Worm (Caenorhabditis elegans): ENCODE results near the gene F48E8.2.
A peak's percentile ranks its signal among the peaks of the same experiment; 100 is the strongest.

F48E8.2 gene

ce11 chrIII:5448177-5448576, 16.0 kb upstream of the F48E8.2 start, which contains the start of gene skpt-1 (continued):
- TF ChIP-seq F57C9.4 (tag; optimal IDR thresholded peaks at IDR 0.05) (no peak), ekl-4 (GFP tag; IDR thresholded peaks at IDR 0.05) (peak; percentile 90), snpc-4 (GFP tag; optimal IDR thresholded peaks at IDR 0.05) (peak; percentile 11), snpc-4 (tag; optimal IDR thresholded peaks at IDR 0.05) (peak in 2 of 4 experiments; percentile 40 to 62), tbx-9 (tag; optimal IDR thresholded peaks at IDR 0.05; ENCODE audit: borderline replicate concordance) (no peak), pbrm-1 (GFP tag; IDR thresholded peaks at IDR 0.05) (peak; percentile 62; the same call in 1 of the 2 replicates), tbp1 (GFP tag; optimal IDR thresholded peaks at IDR 0.05) (peak; percentile 60), rcor-1 (GFP tag; IDR thresholded peaks at IDR 0.05) (peak; percentile 82), hmg-1.2 (GFP tag; IDR thresholded peaks at IDR 0.05) (peak; percentile 63), Y53G8AR.9 (GFP tag; conservative IDR thresholded peaks at IDR 0.05) (peak; percentile 87), chd-7 (tag; optimal IDR thresholded peaks at IDR 0.05) (no peak), madf-6 (GFP tag; IDR thresholded peaks at IDR 0.05) (peak; percentile 99), cebp-1 (GFP tag; IDR thresholded peaks at IDR 0.05) (no peak), cebp-1 (tag; optimal IDR thresholded peaks at IDR 0.05) (peak; percentile 11), him-1 (tag; optimal IDR thresholded peaks at IDR 0.05) (peak; percentile 19), efl-1 (GFP tag; optimal IDR thresholded peaks at IDR 0.05) (peak; percentile 99)

- TF ChIP-seq ZK185.1 (tag; optimal IDR thresholded peaks at IDR 0.05; ENCODE audit: poor library complexity, severe bottlenecking), result peak; percentile 15
- peak; percentile 45; the same call in 1 of the 2 replicates for TF ChIP-seq pbrm-1 (GFP tag; IDR thresholded peaks at IDR 0.05)
- peak; percentile 22 for TF ChIP-seq ceh-27 (GFP tag; optimal IDR thresholded peaks at IDR 0.05)
- TF ChIP-seq ccch-3 (GFP tag; optimal IDR thresholded peaks at IDR 0.05), result no peak
- no peak for TF ChIP-seq ama-1 (optimal IDR thresholded peaks at IDR 0.05)
- no peak for TF ChIP-seq ama-1 (GFP tag; optimal IDR thresholded peaks at IDR 0.05)
- TF ChIP-seq zfh-2 (GFP tag; conservative IDR thresholded peaks at IDR 0.05), result peak; percentile 77
- peak; percentile 22 for TF ChIP-seq ztf-18 (tag; optimal IDR thresholded peaks at IDR 0.05)
- peak; percentile 31 for TF ChIP-seq nhr-80 (tag; optimal IDR thresholded peaks at IDR 0.05)
- no peak for TF ChIP-seq chd-7 (tag; optimal IDR thresholded peaks at IDR 0.05)
- TF ChIP-seq lin-35 (GFP tag; optimal IDR thresholded peaks at IDR 0.05), result peak in 1 of 3 experiments; percentile 43
- no peak for TF ChIP-seq Y79H2A.3 (GFP tag; conservative IDR thresholded peaks at IDR 0.05)
- TF ChIP-seq lin-54 (GFP tag; optimal IDR thresholded peaks at IDR 0.05), result peak; percentile 51
- no peak for TF ChIP-seq him-1 (tag; optimal IDR thresholded peaks at IDR 0.05)
- TF ChIP-seq fkh-3 (tag; optimal IDR thresholded peaks at IDR 0.05), result no peak
- peak; percentile 21 for TF ChIP-seq lin-40 (tag; optimal IDR thresholded peaks at IDR 0.05)
- peak; percentile 21 for TF ChIP-seq tbp1 (GFP tag; optimal IDR thresholded peaks at IDR 0.05)
- TF ChIP-seq mcd-1 (GFP tag; IDR thresholded peaks at IDR 0.05), result peak; percentile 80
- peak; percentile 13 for TF ChIP-seq madf-10 (tag; optimal IDR thresholded peaks at IDR 0.05)
- TF ChIP-seq attf-5 (GFP tag; optimal IDR thresholded peaks at IDR 0.05), result peak; percentile 90
- TF ChIP-seq madf-3 (GFP tag; IDR thresholded peaks at IDR 0.05), result no peak
- no peak for TF ChIP-seq egl-18 (GFP tag; IDR thresholded peaks at IDR 0.05)
- no peak for TF ChIP-seq ceh-100 (GFP tag; IDR thresholded peaks at IDR 0.05)
- 0 out of 2 replicates have a peak, but pooled peaks have one; percentile 13 for TF ChIP-seq cebp-1 (GFP tag; IDR thresholded peaks at IDR 0.05)
- peak; percentile 81 for TF ChIP-seq cebp-1 (tag; optimal IDR thresholded peaks at IDR 0.05)
- TF ChIP-seq hmg-20 (GFP tag; IDR thresholded peaks at IDR 0.05), result no peak
- TF ChIP-seq nhr-120 (GFP tag; IDR thresholded peaks at IDR 0.05), result no peak
- no peak for TF ChIP-seq snpc-1.3 (tag; optimal IDR thresholded peaks at IDR 0.05; ENCODE audit: insufficient read depth)
- TF ChIP-seq egl-44 (GFP tag; IDR thresholded peaks at IDR 0.05), result 0 out of 2 replicates have a peak, but pooled peaks have one; percentile 25
- TF ChIP-seq dox-1 (GFP tag; IDR thresholded peaks at IDR 0.05), result peak; percentile 24; the same call in 1 of the 2 replicates
- no peak for TF ChIP-seq let-607 (tag; optimal IDR thresholded peaks at IDR 0.05)
- no peak for TF ChIP-seq akir-1 (GFP tag; optimal IDR thresholded peaks at IDR 0.05)
- TF ChIP-seq hmg-1.2 (GFP tag; IDR thresholded peaks at IDR 0.05), result peak; percentile 76; the same call in 1 of the 2 replicates
Measured at ce11 chrIII:5449762-5450308, 14.3 kb upstream of the F48E8.2 start, which contains the start of gene F48E8.8. Gene F48E8.8 (minus strand): TSS chrIII:5449812.
